Worm (Caenorhabditis elegans): ENCODE data around the gene hsp-25.

- TF ChIP-seq flt-1 (GFP tag; IDR thresholded peaks at IDR 0.05), result no peak
- TF ChIP-seq hmg-4 (GFP tag; optimal IDR thresholded peaks at IDR 0.05), result no peak
Observed at ce11 chrX:6043283-6043682, 3.8 kb upstream of the hsp-25 start.
